Fruit fly (Drosophila melanogaster): ENCODE data around the gene CG13102.

Gene CG13102

DNA sequence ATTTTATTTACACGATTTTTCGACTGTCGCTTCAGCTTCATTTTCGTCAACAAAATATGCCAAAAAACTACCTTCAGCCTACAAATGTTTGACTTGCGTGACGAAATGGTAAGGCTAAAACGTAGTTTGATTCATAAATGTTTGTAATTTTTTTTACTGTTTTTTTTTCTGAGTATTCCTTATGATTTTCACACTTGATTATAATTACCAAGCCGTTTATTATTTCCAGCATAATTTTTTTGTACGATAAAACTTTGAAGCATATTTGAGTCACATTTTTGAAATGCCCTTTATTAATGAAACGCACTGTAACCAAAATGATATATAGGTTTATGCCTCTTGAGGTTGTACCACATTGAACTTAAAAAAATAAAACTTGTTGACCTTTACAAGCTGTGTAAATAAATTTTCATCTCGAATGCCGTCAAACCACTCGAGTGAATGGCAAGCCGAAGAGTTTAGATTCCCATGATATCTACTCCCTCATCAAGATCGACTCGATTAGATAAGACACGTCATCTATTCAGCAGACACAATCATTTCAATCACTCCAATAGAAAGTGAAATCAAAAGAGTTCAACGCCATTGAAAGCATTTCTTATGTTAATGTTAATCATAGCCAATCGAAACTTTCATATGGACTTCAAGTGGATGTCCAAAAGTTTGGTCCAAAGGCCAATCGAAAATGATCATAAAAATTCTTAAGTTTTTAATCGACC, 29.2 kb upstream of the CG13102 start (continued):
- TF ChIP-seq pho (GFP tag; optimal IDR thresholded peaks at IDR 0.05), result peak; percentile 14
- TF ChIP-seq CG2202 (tag; optimal IDR thresholded peaks at IDR 0.05), result no peak
- TF ChIP-seq CG11723 (GFP tag; optimal IDR thresholded peaks at IDR 0.05), result no peak
- no peak for TF ChIP-seq CG15696 (tag; optimal IDR thresholded peaks at IDR 0.05)
- no peak for TF ChIP-seq ken (GFP tag; IDR thresholded peaks at IDR 0.05)
- TF ChIP-seq BtbVII (GFP tag; optimal IDR thresholded peaks at IDR 0.05), result peak; percentile 40
- no peak for TF ChIP-seq CG7963 (GFP tag; IDR thresholded peaks at IDR 0.05; ENCODE audit: partially characterized antibody)
- peak; percentile 44 for TF ChIP-seq CG18599 (GFP tag; optimal IDR thresholded peaks at IDR 0.05)
- TF ChIP-seq CG12236 (GFP tag; optimal IDR thresholded peaks at IDR 0.05), result no peak
- TF ChIP-seq pum (GFP tag; optimal IDR thresholded peaks at IDR 0.05), result no peak
- TF ChIP-seq CG10959 (GFP tag; IDR thresholded peaks at IDR 0.05), result no peak
- no peak; the same call in 1 of the 2 replicates for TF ChIP-seq CG14441 (GFP tag; IDR thresholded peaks at IDR 0.05)
- no peak for TF ChIP-seq CG5953 (GFP tag; IDR thresholded peaks at IDR 0.05)
- peak; percentile 8 for TF ChIP-seq HmgZ (tag; optimal IDR thresholded peaks at IDR 0.05)
- TF ChIP-seq CG11504 (tag; optimal IDR thresholded peaks at IDR 0.05), result peak; percentile 78
- no peak for TF ChIP-seq CG3995 (GFP tag; optimal IDR thresholded peaks at IDR 0.05)
- TF ChIP-seq CG31224 (GFP tag; IDR thresholded peaks at IDR 0.05), result no peak
- TF ChIP-seq CG6683 (GFP tag; optimal IDR thresholded peaks at IDR 0.05), result peak; percentile 4
- no peak for TF ChIP-seq CG7745 (tag; optimal IDR thresholded peaks at IDR 0.05)
- no peak for TF ChIP-seq rib (GFP tag; IDR thresholded peaks at IDR 0.05)
- peak; percentile 65 for TF ChIP-seq CoRest (tag; optimal IDR thresholded peaks at IDR 0.05)
- TF ChIP-seq sqz (GFP tag; optimal IDR thresholded peaks at IDR 0.05), result peak; percentile 49
- TF ChIP-seq Sin3A (optimal IDR thresholded peaks at IDR 0.05), result no peak
- no peak for TF ChIP-seq Awh (GFP tag; IDR thresholded peaks at IDR 0.05)
- peak; percentile 29 for TF ChIP-seq CG12155 (GFP tag; optimal IDR thresholded peaks at IDR 0.05)
- peak in 1 of 2 experiments; percentile 59 for TF ChIP-seq Eip74EF (GFP tag; optimal IDR thresholded peaks at IDR 0.05)
- TF ChIP-seq zfh2 (GFP tag; optimal IDR thresholded peaks at IDR 0.05), result peak; percentile 21
- no peak for TF ChIP-seq Dref (GFP tag; IDR thresholded peaks at IDR 0.05)
- peak; percentile 74 for TF ChIP-seq lab (GFP tag; optimal IDR thresholded peaks at IDR 0.05)
- peak; percentile 34 for TF ChIP-seq Bteb2 (GFP tag; optimal IDR thresholded peaks at IDR 0.05)
- peak; percentile 65 for TF ChIP-seq CG13424 (tag; optimal IDR thresholded peaks at IDR 0.05)
- no peak for TF ChIP-seq CG9727 (GFP tag; optimal IDR thresholded peaks at IDR 0.05)
- no peak for TF ChIP-seq Hand (GFP tag; optimal IDR thresholded peaks at IDR 0.05)
- peak; percentile 15 for TF ChIP-seq Vsx1 (GFP tag; optimal IDR thresholded peaks at IDR 0.05)
- peak; percentile 53 for TF ChIP-seq CG11696 (GFP tag; IDR thresholded peaks at IDR 0.05)
- peak; percentile 66 for TF ChIP-seq stc (GFP tag; IDR thresholded peaks at IDR 0.05)
- TF ChIP-seq CG10654 (GFP tag; optimal IDR thresholded peaks at IDR 0.05), result peak; percentile 4
- peak; percentile 61; the same call in 1 of the 3 replicates for TF ChIP-seq Mrtf (GFP tag; IDR thresholded peaks at IDR 0.05)
- TF ChIP-seq Taf1 (GFP tag; IDR thresholded peaks at IDR 0.05), result no peak
- TF ChIP-seq HLH4C (GFP tag; IDR thresholded peaks at IDR 0.05; ENCODE audit: partially characterized antibody), result no peak
- TF ChIP-seq ash1 (GFP tag; optimal IDR thresholded peaks at IDR 0.05), result no peak
- peak; percentile 23 for TF ChIP-seq CG3281 (GFP tag; optimal IDR thresholded peaks at IDR 0.05)
- peak; percentile 49 for TF ChIP-seq Hmr (GFP tag; optimal IDR thresholded peaks at IDR 0.05)
- TF ChIP-seq gem (tag; optimal IDR thresholded peaks at IDR 0.05), result peak; percentile 75
- peak; percentile 17 for TF ChIP-seq CG15011 (GFP tag; optimal IDR thresholded peaks at IDR 0.05)
- TF ChIP-seq Aef1 (GFP tag; IDR thresholded peaks at IDR 0.05), result no peak; the same call in 2 of the 3 replicates
- TF ChIP-seq CG12942 (GFP tag; optimal IDR thresholded peaks at IDR 0.05), result peak; percentile 6
- TF ChIP-seq Fer1 (GFP tag; optimal IDR thresholded peaks at IDR 0.05), result peak; percentile 46
- TF ChIP-seq MBD-R2 (GFP tag; IDR thresholded peaks at IDR 0.05), result no peak
- TF ChIP-seq Dip2 (GFP tag; IDR thresholded peaks at IDR 0.05), result no peak
